Fruit fly (Drosophila melanogaster) whole organism, embryonic: ENCODE results near the gene CG1299.
A peak's percentile ranks its signal among the peaks of the same experiment; 100 is the strongest.

Experiments
- Ada2b ChIP-seq: fragments of 200-800 bp; sonication (Bioruptor generic); IDR thresholded peaks from 2 replicates; pipeline ENCODE4 v1.3.6; 2022; ENCODE audit warnings: missing biosample characterization, missing genetic modification characterization
- Adf1 ChIP-seq: fragments of 200-800 bp; sonication (Bioruptor generic); IDR thresholded peaks from 2 replicates; pipeline ENCODE4 v1.3.6; 2022; ENCODE audit warnings: missing biosample characterization, missing genetic modification characterization
- B-H2 ChIP-seq: fragments of 200-800 bp; sonication (Bioruptor generic); optimal IDR thresholded peaks from 2 replicates; lab custom pipeline; 2018; ENCODE audit warnings: missing biosample characterization, mild to moderate bottlenecking, missing genetic modification characterization
- BEAF-32 ChIP-seq: fragments of 200-800 bp; sonication (Bioruptor generic); optimal IDR thresholded peaks from 3 replicates; lab custom pipeline; 2017; ENCODE audit warnings: missing biosample characterization, missing genetic modification characterization, mild to moderate bottlenecking, moderate library complexity, missing genetic modification reagents
- CG11085 ChIP-seq: fragments of 200-800 bp; sonication (Bioruptor generic); IDR thresholded peaks from 2 replicates; pipeline ENCODE4 v1.3.6; 2022; ENCODE audit warnings: missing biosample characterization, missing genetic modification characterization
- CG12071 ChIP-seq: fragments of 200-800 bp; sonication (Bioruptor generic); optimal IDR thresholded peaks from 3 replicates; lab custom pipeline; 2018; ENCODE audit warnings: missing biosample characterization, mild to moderate bottlenecking, missing genetic modification characterization
- CG12299 ChIP-seq: fragments of 200-800 bp; sonication (Bioruptor generic); optimal IDR thresholded peaks from 2 replicates; lab custom pipeline; 2018; ENCODE audit warnings: missing biosample characterization, mild to moderate bottlenecking, missing genetic modification characterization
- CG12942 ChIP-seq: fragments of 200-800 bp; sonication (Bioruptor generic); optimal IDR thresholded peaks from 3 replicates; lab custom pipeline; 2016; ENCODE audit warnings: missing biosample characterization, missing genetic modification characterization
- CG14710 ChIP-seq: fragments of 200-800 bp; sonication (Bioruptor generic); optimal IDR thresholded peaks from 3 replicates; lab custom pipeline; 2019; ENCODE audit warnings: missing biosample characterization, mild to moderate bottlenecking, missing genetic modification characterization, moderate library complexity
- CG15514 ChIP-seq: fragments of 200-800 bp; sonication (Bioruptor generic); optimal IDR thresholded peaks from 3 replicates; lab custom pipeline; 2017; ENCODE audit warnings: missing biosample characterization, missing genetic modification characterization, mild to moderate bottlenecking, moderate library complexity, missing genetic modification reagents
- CG15601 ChIP-seq: fragments of 200-800 bp; sonication (Bioruptor generic); optimal IDR thresholded peaks from 3 replicates; lab custom pipeline; 2019; ENCODE audit warnings: missing biosample characterization, mild to moderate bottlenecking, missing genetic modification characterization, moderate library complexity
- CG17186 ChIP-seq: fragments of 200-800 bp; sonication (Bioruptor generic); optimal IDR thresholded peaks from 3 replicates; lab custom pipeline; 2017; ENCODE audit warnings: missing biosample characterization, missing genetic modification reagents, missing genetic modification characterization
- CG17361 ChIP-seq: fragments of 200-800 bp; sonication (Bioruptor generic); IDR thresholded peaks from 3 replicates; pipeline ENCODE4 v1.3.6; 2022; ENCODE audit warnings: missing biosample characterization, missing genetic modification characterization
- CG18619 ChIP-seq: fragments of 200-800 bp; sonication (Bioruptor generic); optimal IDR thresholded peaks from 3 replicates; lab custom pipeline; 2017; ENCODE audit warnings: missing biosample characterization, mild to moderate bottlenecking, missing genetic modification characterization
- CG32772 ChIP-seq: fragments of 200-800 bp; sonication (Bioruptor generic); IDR thresholded peaks from 2 replicates; pipeline ENCODE4 v1.3.6; 2022; ENCODE audit warnings: missing biosample characterization, missing genetic modification characterization
- CG3407 ChIP-seq: fragments of 200-800 bp; sonication (Bioruptor generic); optimal IDR thresholded peaks from 2 replicates; lab custom pipeline; 2018; ENCODE audit warnings: missing biosample characterization, mild to moderate bottlenecking, missing genetic modification characterization
- CG34422 ChIP-seq: fragments of 200-800 bp; sonication (Bioruptor generic); IDR thresholded peaks from 3 replicates; pipeline ENCODE4 v1.3.6; 2022; ENCODE audit warnings: missing biosample characterization, missing genetic modification characterization
- CG4328 ChIP-seq: fragments of 200-800 bp; sonication (Bioruptor generic); optimal IDR thresholded peaks from 3 replicates; lab custom pipeline; 2017; ENCODE audit warnings: missing biosample characterization, missing genetic modification reagents, missing genetic modification characterization
- CG5180 ChIP-seq: fragments of 200-800 bp; sonication (Bioruptor generic); optimal IDR thresholded peaks from 3 replicates; lab custom pipeline; 2017; ENCODE audit warnings: missing biosample characterization, missing genetic modification characterization, mild to moderate bottlenecking, moderate library complexity, missing genetic modification reagents
- CG6272 ChIP-seq: fragments of 200-800 bp; sonication (Bioruptor generic); IDR thresholded peaks from 2 replicates; pipeline ENCODE4 v1.3.6; 2022; ENCODE audit warnings: missing biosample characterization, missing genetic modification characterization
- CG6683 ChIP-seq: fragments of 200-800 bp; sonication (Bioruptor generic); optimal IDR thresholded peaks from 2 replicates; lab custom pipeline; 2017; ENCODE audit warnings: missing biosample characterization, mild to moderate bottlenecking, missing genetic modification characterization, missing genetic modification reagents
- CG6689 ChIP-seq: fragments of 200-800 bp; sonication (Bioruptor generic); IDR thresholded peaks from 2 replicates; pipeline ENCODE4 v1.3.6; 2022; ENCODE audit warnings: missing biosample characterization, missing genetic modification characterization
- CG7987 ChIP-seq: fragments of 200-800 bp; sonication (Bioruptor generic); optimal IDR thresholded peaks from 2 replicates; lab custom pipeline; 2018; ENCODE audit warnings: missing biosample characterization, mild to moderate bottlenecking, missing genetic modification characterization, moderate library complexity
- CG8388 ChIP-seq: fragments of 200-800 bp; sonication (Bioruptor generic); optimal IDR thresholded peaks from 2 replicates; lab custom pipeline; 2019; ENCODE audit warnings: missing biosample characterization, mild to moderate bottlenecking, missing genetic modification characterization, moderate library complexity
- CG9876 ChIP-seq: fragments of 200-800 bp; sonication (Bioruptor generic); optimal IDR thresholded peaks from 2 replicates; lab custom pipeline; 2016; ENCODE audit warnings: missing biosample characterization, missing genetic modification characterization
- Dek ChIP-seq: fragments of 200-800 bp; sonication (Bioruptor generic); optimal IDR thresholded peaks from 3 replicates; lab custom pipeline; 2019; ENCODE audit warnings: missing biosample characterization, mild to moderate bottlenecking, missing genetic modification characterization, moderate library complexity
- Dfd ChIP-seq, 2 experiments: fragments of >200 bp; optimal IDR thresholded peaks; 2 replicates each; lab custom pipeline; 2017; ENCODE audit warnings: missing biosample characterization in 2 of 2, missing genetic modification characterization in 2 of 2
- Doc2 ChIP-seq: fragments of 200-800 bp; sonication (Bioruptor generic); IDR thresholded peaks from 2 replicates; pipeline ENCODE4 v1.3.6; 2022; ENCODE audit warnings: missing biosample characterization, missing genetic modification characterization
- Kr ChIP-seq: fragments of 200-800 bp; sonication (Bioruptor generic); optimal IDR thresholded peaks from 2 replicates; lab custom pipeline; 2017; ENCODE audit warnings: missing biosample characterization, mild to moderate bottlenecking, missing genetic modification characterization
- MBD-R2 ChIP-seq: fragments of 200-800 bp; sonication (Bioruptor generic); IDR thresholded peaks from 2 replicates; pipeline ENCODE4 v1.3.6; 2022; ENCODE audit warnings: missing biosample characterization, missing genetic modification characterization
- Myb ChIP-seq: fragments of 200-800 bp; sonication (Bioruptor generic); optimal IDR thresholded peaks from 2 replicates; lab custom pipeline; 2016; ENCODE audit warnings: missing biosample characterization, missing genetic modification characterization
- NK7.1 ChIP-seq: fragments of 200-800 bp; sonication (Bioruptor generic); optimal IDR thresholded peaks from 3 replicates; lab custom pipeline; 2016; ENCODE audit warnings: missing biosample characterization, missing genetic modification characterization
- Scr ChIP-seq: fragments of 200-800 bp; sonication (Bioruptor generic); IDR thresholded peaks from 2 replicates; pipeline ENCODE4 v1.3.6; 2022; ENCODE audit warnings: missing biosample characterization, missing genetic modification characterization; ENCODE audit not compliant: partially characterized antibody
- Sin3A ChIP-seq: fragments of >200 bp; optimal IDR thresholded peaks from 2 replicates; lab custom pipeline; 2018
- Sry-β ChIP-seq: fragments of 200-800 bp; sonication (Bioruptor generic); optimal IDR thresholded peaks from 2 replicates; lab custom pipeline; 2018; ENCODE audit warnings: missing biosample characterization, mild to moderate bottlenecking, missing genetic modification characterization, moderate library complexity
- YL-1 ChIP-seq: fragments of 200-800 bp; sonication (Bioruptor generic); optimal IDR thresholded peaks from 3 replicates; lab custom pipeline; 2017; ENCODE audit warnings: missing biosample characterization, mild to moderate bottlenecking, missing genetic modification characterization
- ap ChIP-seq: fragments of 200-800 bp; sonication (Bioruptor generic); IDR thresholded peaks from 2 replicates; pipeline ENCODE4 v1.3.6; 2022; ENCODE audit warnings: missing biosample characterization, missing genetic modification characterization
- bab2 ChIP-seq: fragments of 200-800 bp; sonication (Bioruptor generic); optimal IDR thresholded peaks from 2 replicates; lab custom pipeline; 2016; ENCODE audit warnings: missing biosample characterization, missing genetic modification characterization
- chinmo ChIP-seq: fragments of 200-800 bp; sonication (Bioruptor generic); IDR thresholded peaks from 4 replicates; pipeline ENCODE4 v1.3.6; 2022; ENCODE audit warnings: missing biosample characterization, missing genetic modification characterization; ENCODE audit not compliant: partially characterized antibody
- danr ChIP-seq: fragments of 200-800 bp; sonication (Bioruptor generic); IDR thresholded peaks from 2 replicates; pipeline ENCODE4 v1.3.6; 2022; ENCODE audit warnings: missing biosample characterization, missing genetic modification characterization
- dm ChIP-seq: fragments of 200-800 bp; sonication (Bioruptor generic); optimal IDR thresholded peaks from 3 replicates; lab custom pipeline; 2016; ENCODE audit warnings: missing biosample characterization, missing genetic modification characterization
- ems ChIP-seq: fragments of 200-800 bp; sonication (Bioruptor generic); optimal IDR thresholded peaks from 3 replicates; lab custom pipeline; 2016; ENCODE audit warnings: missing biosample characterization, missing genetic modification characterization
- exex ChIP-seq: fragments of 200-800 bp; sonication (Bioruptor generic); optimal IDR thresholded peaks from 4 replicates; lab custom pipeline; 2018; ENCODE audit warnings: missing biosample characterization, mild to moderate bottlenecking, missing genetic modification characterization, moderate library complexity
- lbe ChIP-seq: fragments of 200-800 bp; sonication (Bioruptor generic); optimal IDR thresholded peaks from 2 replicates; lab custom pipeline; 2016; ENCODE audit warnings: missing biosample characterization, mild to moderate bottlenecking, missing genetic modification characterization
- nerfin-1 ChIP-seq: fragments of 200-800 bp; sonication (Bioruptor generic); optimal IDR thresholded peaks from 3 replicates; lab custom pipeline; 2019; ENCODE audit warnings: missing biosample characterization, mild to moderate bottlenecking, missing genetic modification characterization, moderate library complexity
- odd ChIP-seq: fragments of 200-800 bp; sonication (Bioruptor generic); optimal IDR thresholded peaks from 2 replicates; lab custom pipeline; 2017; ENCODE audit warnings: missing biosample characterization, mild to moderate bottlenecking, missing genetic modification characterization
- pzg ChIP-seq: fragments of 200-800 bp; sonication (Bioruptor generic); optimal IDR thresholded peaks from 3 replicates; lab custom pipeline; 2018; ENCODE audit warnings: missing biosample characterization, mild to moderate bottlenecking, missing genetic modification characterization, moderate library complexity
- sens ChIP-seq: fragments of 200-800 bp; sonication (Bioruptor generic); peaks from one replicate; lab custom pipeline; 2016; ENCODE audit warnings: missing biosample characterization, missing genetic modification characterization
- sr ChIP-seq: fragments of 200-800 bp; sonication (Bioruptor generic); IDR thresholded peaks from 3 replicates; pipeline ENCODE4 v1.3.6; 2022; ENCODE audit warnings: missing biosample characterization, missing genetic modification characterization
- stwl ChIP-seq: fragments of 200-800 bp; sonication (Bioruptor generic); optimal IDR thresholded peaks from 3 replicates; lab custom pipeline; 2018; ENCODE audit warnings: missing biosample characterization, mild to moderate bottlenecking, missing genetic modification characterization, moderate library complexity
- zen ChIP-seq: fragments of 200-800 bp; sonication (Bioruptor generic); optimal IDR thresholded peaks from 3 replicates; lab custom pipeline; 2018; ENCODE audit warnings: missing biosample characterization, mild to moderate bottlenecking, missing genetic modification characterization, moderate library complexity
- zen2 ChIP-seq: fragments of 200-800 bp; sonication (Bioruptor generic); IDR thresholded peaks from 3 replicates; pipeline ENCODE4 v1.3.6; 2022; ENCODE audit warnings: missing biosample characterization, missing genetic modification characterization; ENCODE audit not compliant: partially characterized antibody

Gene CG1299

dm6 chr3L:4135857-4136256, 12.6 kb upstream of the CG1299 start, which contains the start of gene RfC4 (continued):
- TF ChIP-seq zen2 (GFP tag; lab: Robert Waterston, UW) (no peak), CG17361 (GFP tag; lab: Robert Waterston, UW) (0 out of 3 replicates have a peak, but pooled peaks have one; percentile 18), CG12942 (GFP tag; lab: Kevin White, UChicago) (no peak), lbe (GFP tag; lab: Kevin White, UChicago) (no peak), CG6683 (GFP tag; lab: Kevin White, UChicago) (no peak), dm (GFP tag; lab: Kevin White, UChicago) (peak; percentile 18), Dek (tag; lab: Kevin White, UChicago) (no peak), odd (GFP tag; lab: Kevin White, UChicago) (no peak), Myb (GFP tag; lab: Kevin White, UChicago) (peak; percentile 93), CG34422 (GFP tag; lab: Robert Waterston, UW) (no peak), Sin3A (lab: Kevin White, UChicago) (peak; percentile 35), nerfin-1 (no peak), Dfd (GFP tag; optimal IDR thresholded peaks at IDR 0.05; lab: Kevin White, UChicago) (no peak), NK7.1 (GFP tag; lab: Kevin White, UChicago) (no peak), CG12071 (GFP tag; lab: Kevin White, UChicago) (no peak), CG15514 (GFP tag; lab: Kevin White, UChicago) (peak; percentile 21), zen (tag; lab: Kevin White, UChicago) (no peak), pzg (GFP tag; lab: Kevin White, UChicago) (peak; percentile 63), ap (GFP tag; lab: Robert Waterston, UW) (no peak), CG8388 (no peak), bab2 (GFP tag; lab: Kevin White, UChicago) (no peak), CG6272 (no peak), YL-1 (GFP tag; lab: Kevin White, UChicago) (peak; percentile 5), Sry-β (no peak), MBD-R2 (GFP tag; lab: Robert Waterston, UW) (peak; percentile 46; the same call in 1 of the 2 replicates), CG32772 (no peak), CG14710 (tag; lab: Kevin White, UChicago) (peak; percentile 6), BEAF-32 (GFP tag; lab: Kevin White, UChicago) (peak; percentile 50), Scr (peak; percentile 44; the same call in 1 of the 2 replicates), CG9876 (no peak), Doc2 (GFP tag; lab: Robert Waterston, UW) (no peak), CG6689 (GFP tag; lab: Robert Waterston, UW) (no peak), chinmo (GFP tag; lab: Robert Waterston, UW) (no peak), CG11085 (GFP tag; lab: Robert Waterston, UW) (no peak), CG5180 (GFP tag; lab: Kevin White, UChicago) (no peak), stwl (tag; lab: Kevin White, UChicago) (peak; percentile 22), Kr (GFP tag; lab: Kevin White, UChicago) (no peak), ems (GFP tag; lab: Kevin White, UChicago) (no peak), B-H2 (no peak), CG4328 (no peak), CG7987 (no peak), sens (GFP tag; lab: Kevin White, UChicago) (no peak), Ada2b (GFP tag; lab: Robert Waterston, UW) (no peak), CG17186 (no peak), sr (no peak), CG15601 (tag; lab: Kevin White, UChicago) (peak; percentile 2), exex (no peak), Adf1 (GFP tag; lab: Robert Waterston, UW) (no peak), danr (GFP tag; lab: Robert Waterston, UW) (no peak), CG12299 (tag; lab: Kevin White, UChicago) (no peak), CG3407 (GFP tag; lab: Kevin White, UChicago) (no peak), CG18619 (GFP tag; lab: Kevin White, UChicago) (no peak)
